Worm (Caenorhabditis elegans) whole organism, L3 larva: Measurements from ENCODE around the gene nhr-87.

ENCODE experiments used
- R02D3.7 ChIP-seq: fragments of 150-350 bp; optimal IDR thresholded peaks from 2 replicates; lab custom pipeline; 2014; ENCODE audit warnings: missing biosample characterization, missing genetic modification characterization
- ZK546.5 ChIP-seq: sonication (generic microtip); optimal IDR thresholded peaks from 2 replicates; lab custom pipeline; 2017; ENCODE audit warnings: missing biosample characterization, missing genetic modification characterization
- aly-2 ChIP-seq: fragments of 150-350 bp; optimal IDR thresholded peaks from 2 replicates; lab custom pipeline; 2014; ENCODE audit warnings: missing biosample characterization, missing genetic modification characterization
- ama-1 ChIP-seq: fragments of 150-350 bp; optimal IDR thresholded peaks from 2 replicates; lab custom pipeline; 2018
- ceh-28 ChIP-seq: fragments of 150-350 bp; optimal IDR thresholded peaks from 2 replicates; lab custom pipeline; 2014; ENCODE audit warnings: missing biosample characterization, missing genetic modification reagents, missing genetic modification characterization
- ceh-82 ChIP-seq: fragments of 150-350 bp; optimal IDR thresholded peaks from 2 replicates; lab custom pipeline; 2014; ENCODE audit warnings: missing biosample characterization, missing genetic modification characterization
- daf-12 ChIP-seq: fragments of 150-350 bp; optimal IDR thresholded peaks from 2 replicates; lab custom pipeline; 2014; ENCODE audit warnings: missing biosample characterization, missing genetic modification reagents, missing genetic modification characterization
- egl-27 ChIP-seq: sonication (generic microtip); optimal IDR thresholded peaks from 4 replicates; lab custom pipeline; 2017; ENCODE audit warnings: missing biosample characterization, missing genetic modification reagents, missing genetic modification characterization
- elt-1 ChIP-seq: fragments of 150-350 bp; optimal IDR thresholded peaks from 2 replicates; lab custom pipeline; 2014; ENCODE audit warnings: missing biosample characterization, missing genetic modification characterization
- elt-2 ChIP-seq: sonication (generic microtip); optimal IDR thresholded peaks from 2 replicates; lab custom pipeline; 2016; ENCODE audit warnings: missing genetic modification reagents, mild to moderate bottlenecking, missing genetic modification characterization, missing compliant biosample characterization
- elt-3 ChIP-seq, 3 experiments: fragments of 150-350 bp in 1 of 3; sonication (generic microtip) in 2 of 3; optimal IDR thresholded peaks; 2 replicates in 2 of 3; 4 replicates in 1 of 3; lab custom pipeline; 2014 to 2017; ENCODE audit warnings: missing biosample characterization in 3 of 3, missing genetic modification characterization in 3 of 3
- eor-1 ChIP-seq, 2 experiments: fragments of 150-350 bp; optimal IDR thresholded peaks; 2 replicates each; lab custom pipeline; 2014 to 2018; ENCODE audit warnings: missing biosample characterization in 2 of 2, missing genetic modification characterization in 2 of 2
- fkh-10 ChIP-seq: sonication (generic microtip); optimal IDR thresholded peaks from 2 replicates; lab custom pipeline; 2017; ENCODE audit warnings: missing biosample characterization, missing genetic modification reagents, missing genetic modification characterization
- fkh-2 ChIP-seq: fragments of 150-350 bp; optimal IDR thresholded peaks from 2 replicates; lab custom pipeline; 2014; ENCODE audit warnings: missing biosample characterization, missing genetic modification reagents, missing genetic modification characterization
- hmg-11 ChIP-seq: sonication (generic microtip); optimal IDR thresholded peaks from 2 replicates; lab custom pipeline; 2016; ENCODE audit warnings: missing genetic modification characterization, missing compliant biosample characterization
- jun-1 ChIP-seq: fragments of 150-350 bp; optimal IDR thresholded peaks from 2 replicates; lab custom pipeline; 2014; ENCODE audit warnings: missing biosample characterization, missing genetic modification reagents, missing genetic modification characterization
- lin-15B ChIP-seq: fragments of 150-350 bp; optimal IDR thresholded peaks from 2 replicates; lab custom pipeline; 2014; ENCODE audit warnings: missing biosample characterization, missing genetic modification characterization
- lin-39 ChIP-seq: fragments of 150-350 bp; optimal IDR thresholded peaks from 2 replicates; lab custom pipeline; 2018; ENCODE audit warnings: missing biosample characterization, missing genetic modification reagents, missing genetic modification characterization
- mml-1 ChIP-seq: fragments of 150-350 bp; sonication (generic microtip); optimal IDR thresholded peaks from 3 replicates; lab custom pipeline; 2014; ENCODE audit warnings: missing biosample characterization, missing genetic modification characterization
- nfya-1 ChIP-seq: sonication (generic microtip); optimal IDR thresholded peaks from 2 replicates; lab custom pipeline; 2017; ENCODE audit warnings: missing genetic modification characterization, mild to moderate bottlenecking, missing compliant biosample characterization, antibody characterized with exemption, moderate library complexity; ENCODE audit not compliant: insufficient read depth
- nhr-11 ChIP-seq: fragments of 150-350 bp; optimal IDR thresholded peaks from 2 replicates; lab custom pipeline; 2014; ENCODE audit warnings: missing biosample characterization, missing genetic modification characterization
- nhr-12 ChIP-seq: fragments of 150-350 bp; optimal IDR thresholded peaks from 2 replicates; lab custom pipeline; 2014; ENCODE audit warnings: missing biosample characterization, missing genetic modification characterization
- nhr-76 ChIP-seq: fragments of 150-350 bp; sonication (generic microtip); optimal IDR thresholded peaks from 5 replicates; lab custom pipeline; 2014; ENCODE audit warnings: missing biosample characterization, missing genetic modification characterization
- nhr-77 ChIP-seq: fragments of 150-350 bp; optimal IDR thresholded peaks from 2 replicates; lab custom pipeline; 2014; ENCODE audit warnings: missing biosample characterization, missing genetic modification characterization
- pha-4 ChIP-seq: fragments of 150-350 bp; optimal IDR thresholded peaks from 2 replicates; lab custom pipeline; 2014; ENCODE audit warnings: missing biosample characterization, missing genetic modification reagents, missing genetic modification characterization
- pqm-1 ChIP-seq: fragments of 150-350 bp; optimal IDR thresholded peaks from 2 replicates; lab custom pipeline; 2017; ENCODE audit warnings: missing biosample characterization, missing genetic modification characterization, inconsistent platforms
- sea-2 ChIP-seq: fragments of 150-350 bp; sonication (generic microtip); optimal IDR thresholded peaks from 4 replicates; lab custom pipeline; 2014; ENCODE audit warnings: missing biosample characterization, missing genetic modification reagents, missing genetic modification characterization
- skn-1 ChIP-seq: fragments of 150-350 bp; optimal IDR thresholded peaks from 2 replicates; lab custom pipeline; 2014; ENCODE audit warnings: missing biosample characterization, missing genetic modification characterization
- snpc-4 ChIP-seq: fragments of 150-350 bp; optimal IDR thresholded peaks from 2 replicates; lab custom pipeline; 2014; ENCODE audit warnings: missing biosample characterization, missing genetic modification characterization
- tbx-2 ChIP-seq: sonication (generic microtip); optimal IDR thresholded peaks from 2 replicates; lab custom pipeline; 2016; ENCODE audit warnings: mild to moderate bottlenecking, missing genetic modification characterization, missing compliant biosample characterization
- unc-39 ChIP-seq: sonication (generic microtip); optimal IDR thresholded peaks from 4 replicates; lab custom pipeline; 2017; ENCODE audit warnings: missing biosample characterization, missing genetic modification characterization
- unc-62 ChIP-seq: fragments of 150-350 bp; sonication (generic microtip); optimal IDR thresholded peaks from 4 replicates; lab custom pipeline; 2014; ENCODE audit warnings: missing biosample characterization, missing genetic modification reagents, missing genetic modification characterization
- ztf-4 ChIP-seq: fragments of 150-350 bp; optimal IDR thresholded peaks from 2 replicates; lab custom pipeline; 2014; ENCODE audit warnings: missing biosample characterization, missing genetic modification characterization

nhr-87 gene

ce11 chrIV:1659045-1659741 is 35.4 kb downstream of the nhr-87 start, which contains the start of gene rps-28 (continued):
- TF ChIP-seq ama-1 (lab: Kevin White, UChicago) (peak; percentile 80), ceh-28 (tag; lab: Kevin White, UChicago) (peak; percentile 91), pha-4 (tag; lab: Kevin White, UChicago) (peak; percentile 99), nhr-77 (tag; lab: Kevin White, UChicago) (peak; percentile 79), fkh-2 (no peak), tbx-2 (peak; percentile 80), skn-1 (tag; lab: Kevin White, UChicago) (peak; percentile 91), pqm-1 (peak; percentile 85), fkh-10 (GFP tag; lab: Kevin White, UChicago) (peak; percentile 95), nfya-1 (tag; lab: Kevin White, UChicago) (peak; percentile 98), jun-1 (tag; lab: Kevin White, UChicago) (peak; percentile 94), elt-2 (tag; lab: Kevin White, UChicago) (peak; percentile 86), eor-1 (tag; optimal IDR thresholded peaks at IDR 0.05; lab: Kevin White, UChicago) (peak in 1 of 2 experiments; percentile 37), aly-2 (tag; lab: Kevin White, UChicago) (no peak), ceh-82 (tag; lab: Kevin White, UChicago) (peak; percentile 90), lin-39 (peak; percentile 100), sea-2 (peak; percentile 29), elt-1 (tag; lab: Kevin White, UChicago) (peak; percentile 78)

- no peak for TF ChIP-seq ZK546.5 (tag; lab: Kevin White, UChicago)
- no peak for TF ChIP-seq nfya-1 (tag; lab: Kevin White, UChicago)
- no peak for TF ChIP-seq ceh-28 (tag; lab: Kevin White, UChicago)
- no peak for TF ChIP-seq ama-1 (lab: Kevin White, UChicago)
- no peak for TF ChIP-seq fkh-2
- no peak for TF ChIP-seq pha-4 (tag; lab: Kevin White, UChicago)
- no peak for TF ChIP-seq elt-1 (tag; lab: Kevin White, UChicago)
- TF ChIP-seq elt-2 (tag; lab: Kevin White, UChicago), result no peak
- no peak for TF ChIP-seq hmg-11 (tag; lab: Kevin White, UChicago)
- no peak for TF ChIP-seq skn-1 (tag; lab: Kevin White, UChicago)
- TF ChIP-seq ztf-4, result no peak
- no peak for TF ChIP-seq eor-1 (tag; optimal IDR thresholded peaks at IDR 0.05; lab: Kevin White, UChicago)
- no peak for TF ChIP-seq egl-27 (tag; lab: Kevin White, UChicago)
Measured at ce11 chrIV:1659978-1660377, 36.1 kb downstream of the nhr-87 start, which contains the start of gene Y41D4B.4. Gene Y41D4B.4 (plus strand): TSS chrIV:1660110.

- TF ChIP-seq nhr-11 (tag; lab: Kevin White, UChicago) (no peak), lin-39 (no peak), lin-15B (tag; lab: Kevin White, UChicago) (no peak), jun-1 (tag; lab: Kevin White, UChicago) (no peak), ceh-28 (tag; lab: Kevin White, UChicago) (no peak), snpc-4 (no peak), nhr-12 (tag; lab: Kevin White, UChicago) (no peak), unc-39 (no peak), eor-1 (tag; optimal IDR thresholded peaks at IDR 0.05; lab: Kevin White, UChicago) (no peak), R02D3.7 (tag; lab: Kevin White, UChicago) (no peak), fkh-2 (no peak), mml-1 (tag; lab: Kevin White, UChicago) (no peak), unc-62 (GFP tag; lab: Kevin White, UChicago) (no peak), nhr-76 (no peak), elt-3 (tag; optimal IDR thresholded peaks at IDR 0.05; lab: Kevin White, UChicago) (no peak), hmg-11 (tag; lab: Kevin White, UChicago) (no peak), elt-1 (tag; lab: Kevin White, UChicago) (no peak)
Measured at ce11 chrIV:1660735-1661134, 36.9 kb downstream of the nhr-87 start.

- TF ChIP-seq sea-2 (no peak), fkh-10 (GFP tag; lab: Kevin White, UChicago) (no peak), daf-12 (no peak)
Measured at ce11 chrIV:1662872-1663271, 39.0 kb downstream of the nhr-87 start.
